Worm (Caenorhabditis elegans) whole organism, mixed stage, embryonic: Measurements from ENCODE around the gene Y5H2B.3.

Experiments
- elt-3 ChIP-seq: fragments of 150-350 bp; optimal IDR thresholded peaks from 2 replicates; lab custom pipeline; 2014; ENCODE audit warnings: missing biosample characterization, missing genetic modification characterization
- mab-5 ChIP-seq: fragments of 150-350 bp; optimal IDR thresholded peaks from 2 replicates; lab custom pipeline; 2014; ENCODE audit warnings: missing biosample characterization, missing genetic modification characterization
- nhr-237 ChIP-seq: fragments of 150-350 bp; optimal IDR thresholded peaks from 2 replicates; lab custom pipeline; 2014; ENCODE audit warnings: missing biosample characterization, missing genetic modification characterization
- ztf-11 ChIP-seq: fragments of 150-350 bp; optimal IDR thresholded peaks from 2 replicates; lab custom pipeline; 2014; ENCODE audit warnings: missing biosample characterization, missing genetic modification characterization

DNA sequence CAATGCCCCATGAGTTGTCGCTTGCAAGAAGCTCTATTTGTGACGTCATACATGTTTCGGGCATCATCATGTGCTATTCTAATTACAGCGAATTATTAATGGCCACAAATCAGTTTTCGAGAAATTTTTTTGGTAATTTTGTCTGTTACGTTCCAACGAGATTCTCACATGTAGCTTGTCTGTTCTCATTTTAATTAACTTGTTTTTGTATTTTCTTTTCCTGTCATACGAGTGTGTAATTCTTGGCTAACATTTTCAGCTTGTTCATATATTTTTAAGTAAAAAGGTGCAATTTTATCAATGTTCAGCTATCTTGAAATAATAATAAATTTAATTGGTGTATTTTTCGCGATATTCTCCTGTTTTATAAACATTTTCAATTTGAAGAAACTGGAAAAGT is 32.9 kb upstream of the Y5H2B.3 start, which contains the start of gene srbc-21:
- no peak for TF ChIP-seq nhr-237 (tag; lab: Kevin White, UChicago)
- no peak for TF ChIP-seq ztf-11 (tag; lab: Kevin White, UChicago)
- TF ChIP-seq mab-5: no peak
- no peak for TF ChIP-seq elt-3
